Fruit fly (Drosophila melanogaster) whole organism, prepupa: ENCODE data around the gene eater.

Experiments
- CG11762 ChIP-seq: fragments of 200-800 bp; sonication (Bioruptor generic); optimal IDR thresholded peaks from 3 replicates; lab custom pipeline; 2016; ENCODE audit warnings: missing biosample characterization, missing genetic modification characterization; ENCODE audit not compliant: insufficient read depth
- CG1621 ChIP-seq: fragments of 200-800 bp; sonication (Bioruptor generic); optimal IDR thresholded peaks from 3 replicates; lab custom pipeline; 2018; ENCODE audit warnings: missing biosample characterization, mild to moderate bottlenecking, missing genetic modification characterization
- CG6276 ChIP-seq: fragments of 200-800 bp; sonication (Bioruptor generic); optimal IDR thresholded peaks from 2 replicates; lab custom pipeline; 2017; ENCODE audit warnings: missing biosample characterization, mild to moderate bottlenecking, missing genetic modification characterization
- CG6854 ChIP-seq: fragments of 200-800 bp; sonication (Bioruptor generic); optimal IDR thresholded peaks from 2 replicates; lab custom pipeline; 2017; ENCODE audit warnings: missing biosample characterization, mild to moderate bottlenecking, missing genetic modification characterization
- CG7368 ChIP-seq: fragments of 200-800 bp; sonication (Bioruptor generic); optimal IDR thresholded peaks from 3 replicates; lab custom pipeline; 2016; ENCODE audit warnings: missing biosample characterization, missing genetic modification characterization
- Eip75B ChIP-seq: fragments of 200-800 bp; sonication (Bioruptor generic); optimal IDR thresholded peaks from 3 replicates; lab custom pipeline; 2016; ENCODE audit warnings: missing biosample characterization, missing genetic modification characterization
- Hr39 ChIP-seq: fragments of 200-800 bp; sonication (Bioruptor generic); optimal IDR thresholded peaks from 2 replicates; lab custom pipeline; 2016; ENCODE audit warnings: missing biosample characterization, missing genetic modification characterization
- OdsH ChIP-seq: fragments of 200-800 bp; sonication (Bioruptor generic); optimal IDR thresholded peaks from 3 replicates; lab custom pipeline; 2016; ENCODE audit warnings: missing biosample characterization, missing genetic modification characterization
- Smox ChIP-seq: fragments of 200-800 bp; sonication (Bioruptor generic); optimal IDR thresholded peaks from 3 replicates; lab custom pipeline; 2016; ENCODE audit warnings: missing biosample characterization, missing genetic modification characterization
- pdm3 ChIP-seq: fragments of 200-800 bp; sonication (Bioruptor generic); optimal IDR thresholded peaks from 3 replicates; lab custom pipeline; 2016; ENCODE audit warnings: missing biosample characterization, missing genetic modification characterization
- salr ChIP-seq, 2 experiments: fragments of 200-800 bp; sonication (Bioruptor generic); optimal IDR thresholded peaks; 3 replicates each; lab custom pipeline; 2016 to 2018; ENCODE audit warnings: missing biosample characterization in 2 of 2, missing genetic modification characterization in 2 of 2, mild to moderate bottlenecking in 1 of 2
- spab ChIP-seq: fragments of 200-800 bp; sonication (Bioruptor generic); optimal IDR thresholded peaks from 2 replicates; lab custom pipeline; 2017; ENCODE audit warnings: missing biosample characterization, mild to moderate bottlenecking, missing genetic modification characterization, missing genetic modification reagents
- svp ChIP-seq: fragments of 200-800 bp; sonication (Bioruptor generic); peaks from one replicate; lab custom pipeline; 2016; ENCODE audit warnings: missing biosample characterization, missing genetic modification characterization
- topi ChIP-seq: fragments of 200-800 bp; sonication (Bioruptor generic); optimal IDR thresholded peaks from 3 replicates; lab custom pipeline; 2016; ENCODE audit warnings: missing biosample characterization, missing genetic modification characterization

DNA sequence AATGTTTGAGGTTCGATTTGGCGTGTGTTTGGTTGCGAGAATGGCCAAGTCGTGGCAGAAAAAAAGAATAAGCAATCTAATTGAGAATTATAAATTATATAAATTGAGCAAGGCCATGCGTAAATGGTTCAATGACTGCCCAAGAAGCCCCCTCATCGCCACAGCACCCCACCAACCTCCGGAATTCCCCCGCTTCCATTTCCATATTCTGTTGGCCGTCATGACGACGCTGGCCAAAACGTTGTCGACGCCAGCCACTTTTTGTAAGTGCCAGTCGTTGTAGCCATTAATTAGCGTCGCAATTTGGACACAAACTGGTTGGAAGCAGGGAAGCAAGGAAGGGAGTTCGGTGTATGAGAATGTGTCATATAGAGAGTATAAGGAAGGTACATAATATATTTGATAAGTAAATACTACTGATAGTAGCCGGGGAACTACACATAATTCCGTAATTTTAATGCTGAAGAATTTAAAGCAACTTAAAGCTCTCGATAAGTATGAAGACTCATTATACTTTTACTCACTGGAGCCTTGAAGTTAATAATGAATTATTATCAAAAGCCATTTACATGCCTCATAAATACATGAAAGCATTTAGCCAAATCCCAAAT is 31.2 kb upstream of the eater start:
- TF ChIP-seq Hr39 (GFP tag; lab: Kevin White, UChicago) = no peak
- TF ChIP-seq spab (GFP tag; lab: Kevin White, UChicago) = no peak
- no peak for TF ChIP-seq topi (GFP tag; lab: Kevin White, UChicago)
- TF ChIP-seq CG7368 = no peak
- no peak for TF ChIP-seq salr (GFP tag; optimal IDR thresholded peaks at IDR 0.05; lab: Kevin White, UChicago)
- no peak for TF ChIP-seq Eip75B (GFP tag; lab: Kevin White, UChicago)
- TF ChIP-seq pdm3 = no peak
- TF ChIP-seq OdsH (GFP tag; lab: Kevin White, UChicago) = no peak
- TF ChIP-seq CG6276 (GFP tag; lab: Kevin White, UChicago) = no peak
- no peak for TF ChIP-seq CG6854 (GFP tag; lab: Kevin White, UChicago)
- TF ChIP-seq Smox (GFP tag; lab: Kevin White, UChicago) = no peak
- no peak for TF ChIP-seq CG11762
- TF ChIP-seq svp (GFP tag; lab: Kevin White, UChicago) = no peak
- TF ChIP-seq CG1621 (tag; lab: Kevin White, UChicago) = no peak
